Worm (Caenorhabditis elegans): Measurements from ENCODE around the gene gfi-3.

Gene gfi-3

ce11 chrX:14525325-14526305 lies 45.2 kb downstream of the gfi-3 start (continued):
- TF ChIP-seq ceh-62 (tag; optimal IDR thresholded peaks at IDR 0.05) (no peak), aha-1 (tag) (peak; percentile 98), nhr-25 (tag; optimal IDR thresholded peaks at IDR 0.05; ENCODE audit: borderline replicate concordance, insufficient read depth) (peak; percentile 97), ztf-7 (tag; optimal IDR thresholded peaks at IDR 0.05) (peak; percentile 96), mep-1 (tag; optimal IDR thresholded peaks at IDR 0.05) (peak; percentile 100), fkh-10 (GFP tag; optimal IDR thresholded peaks at IDR 0.05) (peak; percentile 98), mxl-2 (GFP tag; conservative IDR thresholded peaks at IDR 0.05) (peak; percentile 62), nhr-6 (tag; optimal IDR thresholded peaks at IDR 0.05) (peak; percentile 80), lin-38 (GFP tag; IDR thresholded peaks at IDR 0.05) (peak; percentile 91), nhr-10 (tag; optimal IDR thresholded peaks at IDR 0.05) (peak; percentile 99), pqm-1 (tag; optimal IDR thresholded peaks at IDR 0.05) (peak; percentile 67), F10B5.3 (tag; optimal IDR thresholded peaks at IDR 0.05) (peak; percentile 98), spr-3 (GFP tag; optimal IDR thresholded peaks at IDR 0.05) (peak; percentile 98), daf-19 (GFP tag; conservative IDR thresholded peaks at IDR 0.05) (peak; percentile 99), nhr-11 (tag; optimal IDR thresholded peaks at IDR 0.05) (peak; percentile 99), T26A8.4 (GFP tag; IDR thresholded peaks at IDR 0.05) (peak; percentile 100), mdt-29 (GFP tag; IDR thresholded peaks at IDR 0.05) (peak; percentile 94), mxl-3 (GFP tag; optimal IDR thresholded peaks at IDR 0.05) (peak; percentile 90), hmg-1.1 (GFP tag; IDR thresholded peaks at IDR 0.05) (peak; percentile 100), nhr-41 (GFP tag; IDR thresholded peaks at IDR 0.05) (peak; percentile 73; the same call in 1 of the 2 replicates), unc-62 (GFP tag; optimal IDR thresholded peaks at IDR 0.05 in 1 of 2) (peak; percentile 92 to 100), unc-62 (tag; optimal IDR thresholded peaks at IDR 0.05) (peak; percentile 92), nhr-28 (tag; optimal IDR thresholded peaks at IDR 0.05) (peak; percentile 88), daf-8 (GFP tag; IDR thresholded peaks at IDR 0.05) (peak; percentile 68; the same call in 1 of the 2 replicates), ceh-82 (tag; optimal IDR thresholded peaks at IDR 0.05) (peak; percentile 84), T20F7.1 (GFP tag; optimal IDR thresholded peaks at IDR 0.05) (peak; percentile 93), lin-1 (GFP tag; IDR thresholded peaks at IDR 0.05) (peak; percentile 97), lin-29 (GFP tag; IDR thresholded peaks at IDR 0.05) (peak; percentile 98), zip-2 (tag; optimal IDR thresholded peaks at IDR 0.05) (peak; percentile 98), gei-8 (GFP tag; optimal IDR thresholded peaks at IDR 0.05) (peak; percentile 88), R02D3.7 (tag; optimal IDR thresholded peaks at IDR 0.05) (no peak), set-16 (GFP tag; IDR thresholded peaks at IDR 0.05) (peak; percentile 45), Y5F2A.4 (GFP tag; optimal IDR thresholded peaks at IDR 0.05) (peak; percentile 97), nhr-42 (GFP tag; IDR thresholded peaks at IDR 0.05) (peak; percentile 100), ama-1 (optimal IDR thresholded peaks at IDR 0.05) (no peak), hlh-11 (tag; optimal IDR thresholded peaks at IDR 0.05) (peak; percentile 99), nhr-111 (GFP tag; optimal IDR thresholded peaks at IDR 0.05) (peak; percentile 35), Y75B8A.6 (GFP tag; IDR thresholded peaks at IDR 0.05) (peak; percentile 92; the same call in 1 of the 2 replicates), nhr-76 (tag; optimal IDR thresholded peaks at IDR 0.05) (peak; percentile 80), dve-1 (tag; optimal IDR thresholded peaks at IDR 0.05; ENCODE audit: insufficient read depth) (peak; percentile 100), snpc-4 (tag; optimal IDR thresholded peaks at IDR 0.05) (peak; percentile 62), Y48G9A.11 (GFP tag; IDR thresholded peaks at IDR 0.05) (peak; percentile 63), zip-11 (GFP tag; IDR thresholded peaks at IDR 0.05) (peak; percentile 78; the same call in 1 of the 2 replicates), F26F4.8 (GFP tag; conservative IDR thresholded peaks at IDR 0.05) (no peak), zfp-3 (GFP tag; conservative IDR thresholded peaks at IDR 0.05) (peak; percentile 99), pha-4 (GFP tag; IDR thresholded peaks at IDR 0.05) (peak; percentile 98), pha-4 (tag; optimal IDR thresholded peaks at IDR 0.05) (peak; percentile 95), F49E8.2 (tag; optimal IDR thresholded peaks at IDR 0.05; ENCODE audit: borderline replicate concordance) (peak; percentile 48), madf-5 (GFP tag; IDR thresholded peaks at IDR 0.05) (peak; percentile 78 to 98), D1046.2 (GFP tag; IDR thresholded peaks at IDR 0.05) (peak; percentile 95)

All from whole organism, L4 larva.